Worm (Caenorhabditis elegans): ENCODE data around the gene C08F11.13.
"Not testable (repeated sequence)": the region's sequence is repeated elsewhere in the genome, so short reads cannot be mapped to it uniquely, and the experiment has no call there.

DNA sequence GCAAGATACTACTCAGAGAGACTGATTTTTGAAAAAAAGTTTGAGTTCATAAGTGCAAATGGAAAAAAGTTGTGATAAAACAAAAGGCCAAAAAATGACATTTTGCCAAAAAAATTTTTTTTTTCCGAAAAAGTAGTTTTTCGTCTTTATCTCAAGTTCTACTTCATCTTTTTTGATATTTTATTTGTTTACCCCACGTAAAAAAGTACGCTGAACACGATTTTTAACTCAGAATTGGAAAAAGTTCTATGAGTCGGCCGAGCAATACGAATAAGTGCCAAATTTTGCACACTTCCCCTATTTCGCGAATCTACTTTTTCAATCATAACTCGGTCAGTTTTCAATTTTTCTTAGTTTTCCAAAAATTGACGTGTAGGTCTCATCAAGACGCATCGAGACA lies 30.7 kb downstream of the C08F11.13 start, which contains the start of gene sru-16:
- TF ChIP-seq attf-3 (GFP tag; conservative IDR thresholded peaks at IDR 0.05); unc-130 (GFP tag; optimal IDR thresholded peaks at IDR 0.05): not testable (repeated sequence)

Measured in whole organism, young adult.